Fruit fly (Drosophila melanogaster) whole organism, embryonic: ENCODE results near the gene ETHR.

Experiments used
- CG10366 ChIP-seq: fragments of 200-800 bp; sonication (Bioruptor generic); IDR thresholded peaks from 2 replicates; pipeline ENCODE4 v1.3.6; 2022; ENCODE audit warnings: missing biosample characterization, missing genetic modification characterization
- CG10979 ChIP-seq: fragments of 200-800 bp; sonication (Bioruptor generic); optimal IDR thresholded peaks from 2 replicates; lab custom pipeline; 2018; ENCODE audit warnings: missing biosample characterization, mild to moderate bottlenecking, missing genetic modification characterization, moderate library complexity
- CG12219 ChIP-seq: fragments of 200-800 bp; sonication (Bioruptor generic); optimal IDR thresholded peaks from 3 replicates; lab custom pipeline; 2018; ENCODE audit warnings: missing biosample characterization, mild to moderate bottlenecking, missing genetic modification characterization
- CG12236 ChIP-seq: fragments of 200-800 bp; sonication (Bioruptor generic); optimal IDR thresholded peaks from 2 replicates; lab custom pipeline; 2016; ENCODE audit warnings: missing biosample characterization, missing genetic modification characterization
- CG1233 ChIP-seq: fragments of 200-800 bp; sonication (Bioruptor generic); optimal IDR thresholded peaks from 4 replicates; lab custom pipeline; 2018; ENCODE audit warnings: missing biosample characterization, mild to moderate bottlenecking, missing genetic modification characterization
- CG13123 ChIP-seq: fragments of 200-800 bp; sonication (Bioruptor generic); optimal IDR thresholded peaks from 2 replicates; lab custom pipeline; 2016; ENCODE audit warnings: missing biosample characterization, missing genetic modification characterization
- CG13287 ChIP-seq: fragments of 200-800 bp; sonication (Bioruptor generic); IDR thresholded peaks from 2 replicates; pipeline ENCODE4 v1.3.6; 2022; ENCODE audit warnings: missing biosample characterization, missing genetic modification characterization; ENCODE audit not compliant: partially characterized antibody
- CG15011 ChIP-seq: fragments of 200-800 bp; sonication (Bioruptor generic); optimal IDR thresholded peaks from 3 replicates; lab custom pipeline; 2018; ENCODE audit warnings: missing biosample characterization, mild to moderate bottlenecking, missing genetic modification characterization
- CG17359 ChIP-seq: fragments of 200-800 bp; sonication (Bioruptor generic); optimal IDR thresholded peaks from 3 replicates; lab custom pipeline; 2018; ENCODE audit warnings: missing biosample characterization, mild to moderate bottlenecking, missing genetic modification characterization, moderate library complexity
- CG31224 ChIP-seq: fragments of 200-800 bp; sonication (Bioruptor generic); IDR thresholded peaks from 2 replicates; pipeline ENCODE4 v1.3.6; 2022; ENCODE audit warnings: missing biosample characterization, missing genetic modification characterization
- CG34376 ChIP-seq: fragments of 200-800 bp; sonication (Bioruptor generic); optimal IDR thresholded peaks from 2 replicates; lab custom pipeline; 2018; ENCODE audit warnings: missing biosample characterization, mild to moderate bottlenecking, missing genetic modification characterization
- CG34422 ChIP-seq: fragments of 200-800 bp; sonication (Bioruptor generic); IDR thresholded peaks from 3 replicates; pipeline ENCODE4 v1.3.6; 2022; ENCODE audit warnings: missing biosample characterization, missing genetic modification characterization
- CG3847 ChIP-seq: fragments of 200-800 bp; sonication (Bioruptor generic); IDR thresholded peaks from 2 replicates; pipeline ENCODE4 v1.3.6; 2022; ENCODE audit warnings: missing biosample characterization, missing genetic modification characterization
- CG4404 ChIP-seq: fragments of 200-800 bp; sonication (Bioruptor generic); IDR thresholded peaks from 2 replicates; pipeline ENCODE4 v1.3.6; 2022; ENCODE audit warnings: missing biosample characterization, missing genetic modification characterization
- CG4424 ChIP-seq: fragments of 200-800 bp; sonication (Bioruptor generic); optimal IDR thresholded peaks from 3 replicates; lab custom pipeline; 2016; ENCODE audit warnings: missing biosample characterization, missing genetic modification characterization
- CG6689 ChIP-seq: fragments of 200-800 bp; sonication (Bioruptor generic); IDR thresholded peaks from 2 replicates; pipeline ENCODE4 v1.3.6; 2022; ENCODE audit warnings: missing biosample characterization, missing genetic modification characterization
- CG8281 ChIP-seq: fragments of 200-800 bp; sonication (Bioruptor generic); optimal IDR thresholded peaks from 2 replicates; lab custom pipeline; 2018; ENCODE audit warnings: missing biosample characterization, mild to moderate bottlenecking, missing genetic modification characterization, moderate library complexity
- CG9215 ChIP-seq: fragments of 200-800 bp; sonication (Bioruptor generic); IDR thresholded peaks from 2 replicates; pipeline ENCODE4 v1.3.6; 2022; ENCODE audit warnings: missing biosample characterization, missing genetic modification characterization
- GATAe ChIP-seq: fragments of 200-800 bp; sonication (Bioruptor generic); conservative IDR thresholded peaks from 2 replicates; pipeline ENCODE4 v1.3.6; 2022; ENCODE audit warnings: missing biosample characterization, missing genetic modification characterization
- Hmx ChIP-seq: fragments of 200-800 bp; sonication (Bioruptor generic); optimal IDR thresholded peaks from 2 replicates; lab custom pipeline; 2016; ENCODE audit warnings: missing biosample characterization, missing genetic modification characterization
- MTF-1 ChIP-seq: fragments of 200-800 bp; sonication (Bioruptor generic); optimal IDR thresholded peaks from 2 replicates; lab custom pipeline; 2018; ENCODE audit warnings: missing biosample characterization, mild to moderate bottlenecking, missing genetic modification characterization, borderline replicate concordance
- Nf-YB ChIP-seq: fragments of 200-800 bp; sonication (Bioruptor generic); optimal IDR thresholded peaks from 3 replicates; lab custom pipeline; 2019; ENCODE audit warnings: missing biosample characterization, mild to moderate bottlenecking, missing genetic modification characterization, moderate library complexity
- Vsx1 ChIP-seq: fragments of 200-800 bp; sonication (Bioruptor generic); optimal IDR thresholded peaks from 2 replicates; lab custom pipeline; 2017; ENCODE audit warnings: missing biosample characterization, mild to moderate bottlenecking, missing genetic modification characterization, missing genetic modification reagents
- Xbp1 ChIP-seq: fragments of 200-800 bp; sonication (Bioruptor generic); optimal IDR thresholded peaks from 3 replicates; lab custom pipeline; 2016; ENCODE audit warnings: missing biosample characterization, mild to moderate bottlenecking, missing genetic modification characterization
- aop ChIP-seq: fragments of 200-800 bp; sonication (Bioruptor generic); IDR thresholded peaks from 2 replicates; pipeline ENCODE4 v1.3.6; 2022; ENCODE audit warnings: missing biosample characterization, missing genetic modification characterization
- cg ChIP-seq: fragments of 200-800 bp; sonication (Bioruptor generic); optimal IDR thresholded peaks from 3 replicates; lab custom pipeline; 2019; ENCODE audit warnings: missing biosample characterization, mild to moderate bottlenecking, missing genetic modification characterization, moderate library complexity
- cwo ChIP-seq: fragments of 200-800 bp; sonication (Bioruptor generic); optimal IDR thresholded peaks from 3 replicates; lab custom pipeline; 2017; ENCODE audit warnings: missing biosample characterization, missing genetic modification characterization, mild to moderate bottlenecking, moderate library complexity, missing genetic modification reagents
- fd102C ChIP-seq: fragments of 200-800 bp; sonication (Bioruptor generic); optimal IDR thresholded peaks from 2 replicates; lab custom pipeline; 2018; ENCODE audit warnings: missing biosample characterization, mild to moderate bottlenecking, missing genetic modification characterization, moderate library complexity
- ftz-f1 ChIP-seq: fragments of 200-800 bp; sonication (Bioruptor generic); optimal IDR thresholded peaks from 2 replicates; lab custom pipeline; 2016; ENCODE audit warnings: missing biosample characterization, missing genetic modification characterization
- gfzf ChIP-seq: fragments of 200-800 bp; sonication (Bioruptor generic); optimal IDR thresholded peaks from 2 replicates; lab custom pipeline; 2016; ENCODE audit warnings: missing biosample characterization, mild to moderate bottlenecking, missing genetic modification characterization, moderate library complexity
- gsb ChIP-seq: fragments of 200-800 bp; sonication (Bioruptor generic); IDR thresholded peaks from 2 replicates; pipeline ENCODE4 v1.3.6; 2022; ENCODE audit warnings: missing biosample characterization, missing genetic modification characterization
- inv ChIP-seq: fragments of 200-800 bp; sonication (Bioruptor generic); IDR thresholded peaks from 2 replicates; pipeline ENCODE4 v1.3.6; 2022; ENCODE audit warnings: missing biosample characterization, missing genetic modification characterization; ENCODE audit not compliant: partially characterized antibody
- ken ChIP-seq: fragments of 200-800 bp; sonication (Bioruptor generic); IDR thresholded peaks from 3 replicates; pipeline ENCODE4 v1.3.6; 2022; ENCODE audit warnings: missing biosample characterization, missing genetic modification characterization
- klu ChIP-seq: fragments of 200-800 bp; sonication (Bioruptor generic); IDR thresholded peaks from 2 replicates; pipeline ENCODE4 v1.3.6; 2022; ENCODE audit warnings: missing biosample characterization, missing genetic modification characterization
- lilli ChIP-seq: fragments of 200-800 bp; sonication (Bioruptor generic); optimal IDR thresholded peaks from 3 replicates; lab custom pipeline; 2016; ENCODE audit warnings: missing biosample characterization, missing genetic modification characterization
- oc ChIP-seq: fragments of 200-800 bp; sonication (Bioruptor generic); optimal IDR thresholded peaks from 2 replicates; lab custom pipeline; 2018; ENCODE audit warnings: missing biosample characterization, mild to moderate bottlenecking, missing genetic modification characterization, moderate library complexity
- pb ChIP-seq: fragments of 200-800 bp; sonication (Bioruptor generic); optimal IDR thresholded peaks from 3 replicates; lab custom pipeline; 2016; ENCODE audit warnings: missing biosample characterization, missing genetic modification characterization
- pzg ChIP-seq: fragments of 200-800 bp; sonication (Bioruptor generic); optimal IDR thresholded peaks from 3 replicates; lab custom pipeline; 2018; ENCODE audit warnings: missing biosample characterization, mild to moderate bottlenecking, missing genetic modification characterization, moderate library complexity
- row ChIP-seq: fragments of 200-800 bp; sonication (Bioruptor generic); IDR thresholded peaks from 3 replicates; pipeline ENCODE4 v1.3.6; 2022; ENCODE audit warnings: missing biosample characterization, missing genetic modification characterization
- sd ChIP-seq: fragments of 200-800 bp; sonication (Bioruptor generic); optimal IDR thresholded peaks from 3 replicates; lab custom pipeline; 2018; ENCODE audit warnings: missing biosample characterization, mild to moderate bottlenecking, missing genetic modification characterization, moderate library complexity
- tio ChIP-seq: fragments of 200-800 bp; sonication (Bioruptor generic); optimal IDR thresholded peaks from 2 replicates; lab custom pipeline; 2017; ENCODE audit warnings: missing biosample characterization, missing genetic modification characterization, inconsistent platforms

Gene ETHR

dm6 chr3R:21199085-21199899, 47.5 kb upstream of the ETHR start (continued):
- TF ChIP-seq CG12219: no peak
- no peak for TF ChIP-seq Hmx (GFP tag; lab: Kevin White, UChicago)
- TF ChIP-seq CG31224 (GFP tag; lab: Robert Waterston, UW): no peak
- peak; percentile 18 for TF ChIP-seq CG34376 (GFP tag; lab: Kevin White, UChicago)
- no peak for TF ChIP-seq CG10366 (GFP tag; lab: Robert Waterston, UW)
- no peak for TF ChIP-seq CG13123 (GFP tag; lab: Kevin White, UChicago)
- peak; percentile 10; the same call in 1 of the 3 replicates for TF ChIP-seq CG34422 (GFP tag; lab: Robert Waterston, UW)
- peak; percentile 53 for TF ChIP-seq MTF-1 (GFP tag; lab: Kevin White, UChicago)
- no peak for TF ChIP-seq CG4424
- TF ChIP-seq CG6689 (GFP tag; lab: Robert Waterston, UW): no peak
- no peak for TF ChIP-seq oc (tag; lab: Kevin White, UChicago)
- no peak for TF ChIP-seq CG1233 (GFP tag; lab: Kevin White, UChicago)
- no peak for TF ChIP-seq aop (GFP tag; lab: Robert Waterston, UW)
- TF ChIP-seq cg (GFP tag; lab: Kevin White, UChicago): peak; percentile 78
- TF ChIP-seq ftz-f1 (GFP tag; lab: Kevin White, UChicago): peak; percentile 76
- TF ChIP-seq sd (tag; lab: Kevin White, UChicago): peak; percentile 25
- TF ChIP-seq row (GFP tag; lab: Robert Waterston, UW): no peak
- TF ChIP-seq ken (GFP tag; lab: Robert Waterston, UW): no peak
- no peak for TF ChIP-seq CG12236 (GFP tag; lab: Kevin White, UChicago)
- TF ChIP-seq Xbp1 (GFP tag; lab: Kevin White, UChicago): no peak
- no peak for TF ChIP-seq CG3847
- TF ChIP-seq tio: no peak
- TF ChIP-seq CG17359 (tag; lab: Kevin White, UChicago): no peak
- TF ChIP-seq cwo (GFP tag; lab: Kevin White, UChicago): peak; percentile 98
- TF ChIP-seq gsb (GFP tag; lab: Robert Waterston, UW): no peak
- no peak for TF ChIP-seq CG9215 (GFP tag; lab: Robert Waterston, UW)
- no peak for TF ChIP-seq Nf-YB (GFP tag; lab: Kevin White, UChicago)
- peak; percentile 36 for TF ChIP-seq Vsx1 (GFP tag; lab: Kevin White, UChicago)
- 0 out of 2 replicates have a peak, but pooled peaks have one; percentile 12 for TF ChIP-seq CG13287 (GFP tag; lab: Robert Waterston, UW)
- TF ChIP-seq pzg: no peak
- TF ChIP-seq lilli (GFP tag; lab: Kevin White, UChicago): no peak
- TF ChIP-seq CG8281 (tag; lab: Kevin White, UChicago): no peak
- TF ChIP-seq pb (GFP tag; lab: Kevin White, UChicago): no peak
- TF ChIP-seq gfzf: no peak
- TF ChIP-seq inv (GFP tag; lab: Robert Waterston, UW): no peak
- no peak for TF ChIP-seq CG10979
- TF ChIP-seq CG15011: no peak
- TF ChIP-seq CG4404 (GFP tag; lab: Robert Waterston, UW): no peak
- TF ChIP-seq klu (GFP tag; lab: Robert Waterston, UW): no peak
- no peak for TF ChIP-seq fd102C
- no peak for TF ChIP-seq GATAe (GFP tag; lab: Robert Waterston, UW)
